Worm (Caenorhabditis elegans) whole organism, mixed stage, embryonic: ENCODE measurements around the gene Y57E12B.10.

Experiments
- M03D4.4 ChIP-seq: sonication (generic microtip); optimal IDR thresholded peaks from 2 replicates; lab custom pipeline; 2017; ENCODE audit warnings: mild to moderate bottlenecking, missing genetic modification characterization, missing compliant biosample characterization
- bed-3 ChIP-seq: fragments of 200-800 bp; sonication (Bioruptor generic); optimal IDR thresholded peaks from 3 replicates; lab custom pipeline; 2018; ENCODE audit warnings: mild to moderate bottlenecking, missing genetic modification characterization, moderate library complexity, missing compliant biosample characterization
- blmp-1 ChIP-seq: fragments of 150-350 bp; optimal IDR thresholded peaks from 2 replicates; lab custom pipeline; 2014; ENCODE audit warnings: missing biosample characterization, missing genetic modification characterization
- ceh-39 ChIP-seq: fragments of 150-350 bp; optimal IDR thresholded peaks from 2 replicates; lab custom pipeline; 2014; ENCODE audit warnings: missing biosample characterization, missing genetic modification characterization
- ceh-43 ChIP-seq: fragments of 200-800 bp; sonication (Bioruptor generic); optimal IDR thresholded peaks from 2 replicates; lab custom pipeline; 2018; ENCODE audit warnings: mild to moderate bottlenecking, missing genetic modification characterization, moderate library complexity, missing compliant biosample characterization
- ceh-83 ChIP-seq: fragments of 200-800 bp; sonication (Bioruptor generic); optimal IDR thresholded peaks from 2 replicates; lab custom pipeline; 2018; ENCODE audit warnings: mild to moderate bottlenecking, missing genetic modification characterization, missing compliant biosample characterization
- ces-1 ChIP-seq: fragments of 150-350 bp; optimal IDR thresholded peaks from 2 replicates; lab custom pipeline; 2014; ENCODE audit warnings: missing biosample characterization, missing genetic modification reagents, missing genetic modification characterization
- cnd-1 ChIP-seq: fragments of 200-800 bp; sonication (Bioruptor generic); optimal IDR thresholded peaks from 2 replicates; lab custom pipeline; 2018; ENCODE audit warnings: mild to moderate bottlenecking, missing genetic modification characterization, missing compliant biosample characterization
- drap-1 ChIP-seq: fragments of 200-800 bp; sonication (Bioruptor generic); optimal IDR thresholded peaks from 3 replicates; lab custom pipeline; 2018; ENCODE audit warnings: mild to moderate bottlenecking, missing genetic modification characterization, missing compliant biosample characterization
- elt-1 ChIP-seq: sonication (generic microtip); optimal IDR thresholded peaks from 2 replicates; lab custom pipeline; 2017; ENCODE audit warnings: missing genetic modification characterization, mild to moderate bottlenecking, missing compliant biosample characterization, antibody characterized with exemption, moderate library complexity, borderline replicate concordance; ENCODE audit not compliant: insufficient read depth
- flh-1 ChIP-seq: fragments of 200-800 bp; sonication (Bioruptor generic); optimal IDR thresholded peaks from 2 replicates; lab custom pipeline; 2018; ENCODE audit warnings: mild to moderate bottlenecking, missing genetic modification characterization, moderate library complexity, missing compliant biosample characterization
- ham-2 ChIP-seq: fragments of 200-800 bp; sonication (Bioruptor generic); optimal IDR thresholded peaks from 2 replicates; lab custom pipeline; 2018; ENCODE audit warnings: mild to moderate bottlenecking, missing genetic modification characterization, missing compliant biosample characterization
- hlh-1 ChIP-seq: fragments of 150-350 bp; optimal IDR thresholded peaks from 2 replicates; lab custom pipeline; 2014; ENCODE audit warnings: missing biosample characterization, missing genetic modification reagents, missing genetic modification characterization
- lin-13 ChIP-seq: fragments of 150-350 bp; optimal IDR thresholded peaks from 2 replicates; lab custom pipeline; 2014; ENCODE audit warnings: missing biosample characterization, missing genetic modification characterization
- lin-32 ChIP-seq: fragments of 200-800 bp; sonication (Bioruptor generic); optimal IDR thresholded peaks from 2 replicates; lab custom pipeline; 2018; ENCODE audit warnings: mild to moderate bottlenecking, missing genetic modification characterization, missing compliant biosample characterization
- mab-5 ChIP-seq: fragments of 150-350 bp; optimal IDR thresholded peaks from 2 replicates; lab custom pipeline; 2014; ENCODE audit warnings: missing biosample characterization, missing genetic modification characterization
- mep-1 ChIP-seq: fragments of 150-350 bp; optimal IDR thresholded peaks from 2 replicates; lab custom pipeline; 2017; ENCODE audit warnings: missing biosample characterization, missing genetic modification reagents, missing genetic modification characterization, inconsistent platforms
- mls-2 ChIP-seq: sonication (generic microtip); optimal IDR thresholded peaks from 2 replicates; lab custom pipeline; 2016; ENCODE audit warnings: mild to moderate bottlenecking, missing genetic modification characterization, moderate library complexity, missing compliant biosample characterization
- nhr-12 ChIP-seq: fragments of 150-350 bp; optimal IDR thresholded peaks from 2 replicates; lab custom pipeline; 2014; ENCODE audit warnings: missing biosample characterization, missing genetic modification characterization
- nhr-2 ChIP-seq: fragments of 150-350 bp; optimal IDR thresholded peaks from 2 replicates; lab custom pipeline; 2014; ENCODE audit warnings: missing biosample characterization, missing genetic modification characterization
- nhr-28 ChIP-seq: fragments of 150-350 bp; optimal IDR thresholded peaks from 2 replicates; lab custom pipeline; 2014; ENCODE audit warnings: missing biosample characterization, missing genetic modification characterization
- pha-4 ChIP-seq: fragments of 150-350 bp; optimal IDR thresholded peaks from 2 replicates; lab custom pipeline; 2018; ENCODE audit warnings: missing biosample characterization, missing genetic modification reagents, missing genetic modification characterization
- sem-2 ChIP-seq: fragments of 200-800 bp; sonication (Bioruptor generic); optimal IDR thresholded peaks from 2 replicates; lab custom pipeline; 2018; ENCODE audit warnings: mild to moderate bottlenecking, missing genetic modification characterization, missing compliant biosample characterization
- snpc-4 ChIP-seq: fragments of 150-350 bp; optimal IDR thresholded peaks from 2 replicates; lab custom pipeline; 2014; ENCODE audit warnings: missing biosample characterization, missing genetic modification characterization
- sptf-1 ChIP-seq: sonication (generic microtip); optimal IDR thresholded peaks from 2 replicates; lab custom pipeline; 2017; ENCODE audit warnings: mild to moderate bottlenecking, missing genetic modification characterization, moderate library complexity, missing compliant biosample characterization
- tbx-8 ChIP-seq: fragments of 200-800 bp; sonication (Bioruptor generic); optimal IDR thresholded peaks from 2 replicates; lab custom pipeline; 2018; ENCODE audit warnings: mild to moderate bottlenecking, missing genetic modification characterization, moderate library complexity, missing compliant biosample characterization
- unc-120 ChIP-seq: sonication (generic microtip); optimal IDR thresholded peaks from 2 replicates; lab custom pipeline; 2017; ENCODE audit warnings: missing genetic modification characterization, missing compliant biosample characterization; ENCODE audit not compliant: poor library complexity, severe bottlenecking
- unc-39 ChIP-seq: fragments of 150-350 bp; optimal IDR thresholded peaks from 2 replicates; lab custom pipeline; 2014; ENCODE audit warnings: missing biosample characterization, missing genetic modification characterization
- unc-62 ChIP-seq: fragments of 150-350 bp; optimal IDR thresholded peaks from 2 replicates; lab custom pipeline; 2014; ENCODE audit warnings: missing biosample characterization, missing genetic modification reagents, missing genetic modification characterization
- zip-8 ChIP-seq: fragments of 150-350 bp; optimal IDR thresholded peaks from 2 replicates; lab custom pipeline; 2014; ENCODE audit warnings: missing biosample characterization, missing genetic modification characterization
- ztf-11 ChIP-seq: fragments of 150-350 bp; optimal IDR thresholded peaks from 2 replicates; lab custom pipeline; 2014; ENCODE audit warnings: missing biosample characterization, missing genetic modification characterization

Y57E12B.10 gene

DNA sequence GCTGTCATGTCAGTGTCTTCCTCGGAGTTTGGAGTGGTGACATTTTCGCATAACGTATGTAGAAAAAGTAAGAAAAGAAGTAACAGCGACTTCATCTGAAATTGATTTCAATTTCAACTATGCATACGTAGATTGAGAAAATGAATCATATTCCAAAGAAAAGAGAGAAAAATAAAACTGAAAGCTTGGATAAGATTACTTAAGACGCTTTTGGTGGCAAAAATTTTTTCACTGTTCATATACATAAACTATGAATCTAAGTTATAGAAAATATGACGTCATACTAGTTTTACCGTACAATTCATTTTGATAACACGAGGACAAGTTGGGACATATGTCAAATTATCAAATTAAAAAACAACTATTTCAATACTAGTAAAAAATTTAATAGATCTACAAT, 1.6 kb downstream of the Y57E12B.10 start, which contains the start of gene lipl-6:
lipl-6 (minus strand) TSS at position 101 of the 400 bp plus-strand sequence.
- TF ChIP-seq zip-8 (tag; lab: Kevin White, UChicago) (peak; percentile 87), lin-32 (GFP tag; lab: Kevin White, UChicago) (no peak)

ce11 chrV:6930284-6930683, 5.5 kb downstream of the Y57E12B.10 start:
- TF ChIP-seq unc-120 (tag; lab: Kevin White, UChicago) (peak; percentile 81), ceh-43 (no peak), hlh-1 (tag; lab: Kevin White, UChicago) (peak; percentile 85), M03D4.4 (peak; percentile 8), unc-62 (GFP tag; lab: Kevin White, UChicago) (peak; percentile 59)

- TF ChIP-seq ceh-43, result no peak
- TF ChIP-seq nhr-28 (tag; lab: Kevin White, UChicago), result no peak
- TF ChIP-seq pha-4, result no peak
- TF ChIP-seq unc-62 (GFP tag; lab: Kevin White, UChicago), result no peak
- no peak for TF ChIP-seq nhr-12 (tag; lab: Kevin White, UChicago)
- no peak for TF ChIP-seq lin-13 (tag; lab: Kevin White, UChicago)
- no peak for TF ChIP-seq M03D4.4
- TF ChIP-seq hlh-1 (tag; lab: Kevin White, UChicago), result no peak
- no peak for TF ChIP-seq blmp-1 (tag; lab: Kevin White, UChicago)
- TF ChIP-seq mls-2 (tag; lab: Kevin White, UChicago), result no peak
- no peak for TF ChIP-seq ces-1 (GFP tag; lab: Kevin White, UChicago)
- TF ChIP-seq sem-2 (GFP tag; lab: Kevin White, UChicago), result no peak
- TF ChIP-seq unc-120 (tag; lab: Kevin White, UChicago), result no peak
- TF ChIP-seq flh-1 (GFP tag; lab: Kevin White, UChicago), result no peak
- TF ChIP-seq unc-39 (tag; lab: Kevin White, UChicago), result no peak
- TF ChIP-seq ham-2 (GFP tag; lab: Kevin White, UChicago), result no peak
- no peak for TF ChIP-seq nhr-2 (tag; lab: Kevin White, UChicago)
- TF ChIP-seq mab-5, result no peak
These were observed 6.8 kb downstream of the Y57E12B.10 start, which contains the start of gene unc-68 for ce11 chrV:6928938-6929337. Gene unc-68 (minus strand): TSS chrV:6929038.

- TF ChIP-seq unc-62 (GFP tag; lab: Kevin White, UChicago) (no peak), cnd-1 (no peak), flh-1 (GFP tag; lab: Kevin White, UChicago) (no peak)
- TF ChIP-seq, all 35 proteins: peak for 0
These were observed 9.1 kb downstream of the Y57E12B.10 start for ce11 chrV:6926633-6927032.

ce11 chrV:6919251-6919650, 16.5 kb downstream of the Y57E12B.10 start:
- TF ChIP-seq flh-1 (GFP tag; lab: Kevin White, UChicago) (no peak), snpc-4 (tag; lab: Kevin White, UChicago) (no peak), cnd-1 (no peak), elt-1 (tag; lab: Kevin White, UChicago) (no peak), ces-1 (GFP tag; lab: Kevin White, UChicago) (no peak), pha-4 (no peak), mab-5 (no peak), ceh-43 (no peak), ceh-39 (tag; lab: Kevin White, UChicago) (no peak), sem-2 (GFP tag; lab: Kevin White, UChicago) (no peak), drap-1 (no peak), mep-1 (tag; lab: Kevin White, UChicago) (no peak)
- TF ChIP-seq, all 35 proteins: peak for 0

- TF ChIP-seq elt-1 (tag; lab: Kevin White, UChicago), result no peak
- TF ChIP-seq mls-2 (tag; lab: Kevin White, UChicago), result no peak
- peak; percentile 2 for TF ChIP-seq hlh-1 (tag; lab: Kevin White, UChicago)
These were observed 18.5 kb downstream of the Y57E12B.10 start for ce11 chrV:6917280-6917679.

DNA sequence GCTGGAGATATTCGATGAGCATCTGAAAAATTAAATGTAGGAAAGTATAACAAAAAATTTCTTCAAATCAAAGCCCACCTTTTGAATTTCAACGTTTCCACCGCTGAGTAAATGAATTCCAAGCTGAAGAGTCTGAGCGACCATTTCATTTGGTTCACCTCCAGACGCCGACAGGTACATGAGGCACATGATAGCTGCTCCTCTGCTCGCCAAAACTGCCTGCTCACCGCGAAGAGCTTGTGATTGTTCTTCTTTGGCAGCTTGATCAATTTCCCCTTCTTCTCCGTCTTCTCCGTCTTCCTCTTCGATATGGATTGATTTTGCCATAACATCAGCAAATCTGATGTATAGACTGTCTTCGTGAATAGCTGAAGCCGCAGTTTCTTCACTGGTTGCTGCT, 29.3 kb downstream of the Y57E12B.10 start:
- TF ChIP-seq zip-8 (tag; lab: Kevin White, UChicago), result no peak
- no peak for TF ChIP-seq ztf-11
- no peak for TF ChIP-seq ceh-43
- TF ChIP-seq nhr-12 (tag; lab: Kevin White, UChicago), result no peak
- no peak for TF ChIP-seq ceh-83 (GFP tag; lab: Kevin White, UChicago)
- no peak for TF ChIP-seq pha-4
- no peak for TF ChIP-seq flh-1 (GFP tag; lab: Kevin White, UChicago)
- no peak for TF ChIP-seq sptf-1
- TF ChIP-seq nhr-2 (tag; lab: Kevin White, UChicago), result no peak
- TF ChIP-seq mls-2 (tag; lab: Kevin White, UChicago), result no peak
- no peak for TF ChIP-seq tbx-8
- TF ChIP-seq mab-5, result no peak
- no peak for TF ChIP-seq lin-13 (tag; lab: Kevin White, UChicago)
- no peak for TF ChIP-seq bed-3 (GFP tag; lab: Kevin White, UChicago)
- no peak for TF ChIP-seq M03D4.4
- TF ChIP-seq nhr-28 (tag; lab: Kevin White, UChicago), result no peak
- no peak for TF ChIP-seq unc-120 (tag; lab: Kevin White, UChicago)
- TF ChIP-seq ceh-39 (tag; lab: Kevin White, UChicago), result no peak
- TF ChIP-seq unc-39 (tag; lab: Kevin White, UChicago), result no peak
